Fruit fly (Drosophila melanogaster) whole organism, embryonic: ENCODE measurements around the gene CG2617.
A peak's percentile ranks its signal among the peaks of the same experiment; 100 is the strongest.

ENCODE experiments used
- Atf-2 ChIP-seq: fragments of 200-800 bp; sonication (Bioruptor generic); optimal IDR thresholded peaks from 2 replicates; lab custom pipeline; 2016; ENCODE audit warnings: missing biosample characterization, missing genetic modification characterization
- BEAF-32 ChIP-seq: fragments of 200-800 bp; sonication (Bioruptor generic); optimal IDR thresholded peaks from 3 replicates; lab custom pipeline; 2017; ENCODE audit warnings: missing biosample characterization, missing genetic modification characterization, mild to moderate bottlenecking, moderate library complexity, missing genetic modification reagents
- CG10267 ChIP-seq: fragments of 200-800 bp; sonication (Bioruptor generic); optimal IDR thresholded peaks from 2 replicates; lab custom pipeline; 2018; ENCODE audit warnings: missing biosample characterization, mild to moderate bottlenecking, missing genetic modification characterization, moderate library complexity
- CG10431 ChIP-seq: fragments of 200-800 bp; sonication (Bioruptor generic); optimal IDR thresholded peaks from 3 replicates; lab custom pipeline; 2018; ENCODE audit warnings: missing biosample characterization, mild to moderate bottlenecking, missing genetic modification characterization
- CG11398 ChIP-seq: fragments of 200-800 bp; sonication (Bioruptor generic); optimal IDR thresholded peaks from 2 replicates; lab custom pipeline; 2016; ENCODE audit warnings: missing biosample characterization, missing genetic modification characterization
- CG13287 ChIP-seq: fragments of 200-800 bp; sonication (Bioruptor generic); IDR thresholded peaks from 2 replicates; pipeline ENCODE4 v1.3.6; 2022; ENCODE audit warnings: missing biosample characterization, missing genetic modification characterization; ENCODE audit not compliant: partially characterized antibody
- CG1603 ChIP-seq: fragments of 200-800 bp; sonication (Bioruptor generic); optimal IDR thresholded peaks from 2 replicates; lab custom pipeline; 2019; ENCODE audit warnings: missing biosample characterization, mild to moderate bottlenecking, missing genetic modification characterization, moderate library complexity
- CG17186 ChIP-seq: fragments of 200-800 bp; sonication (Bioruptor generic); optimal IDR thresholded peaks from 3 replicates; lab custom pipeline; 2017; ENCODE audit warnings: missing biosample characterization, missing genetic modification reagents, missing genetic modification characterization
- CG17328 ChIP-seq: fragments of 200-800 bp; sonication (Bioruptor generic); IDR thresholded peaks from 2 replicates; pipeline ENCODE4 v1.3.6; 2022; ENCODE audit warnings: missing biosample characterization, missing genetic modification characterization
- CG2678 ChIP-seq: fragments of 200-800 bp; sonication (Bioruptor generic); optimal IDR thresholded peaks from 3 replicates; lab custom pipeline; 2019; ENCODE audit warnings: missing biosample characterization, mild to moderate bottlenecking, missing genetic modification characterization, moderate library complexity
- CG3838 ChIP-seq: fragments of 200-800 bp; sonication (Bioruptor generic); optimal IDR thresholded peaks from 3 replicates; lab custom pipeline; 2016; ENCODE audit warnings: missing biosample characterization, missing genetic modification characterization
- CG3995 ChIP-seq: fragments of 200-800 bp; sonication (Bioruptor generic); optimal IDR thresholded peaks from 3 replicates; lab custom pipeline; 2016; ENCODE audit warnings: missing biosample characterization, missing genetic modification characterization
- CG4424 ChIP-seq: fragments of 200-800 bp; sonication (Bioruptor generic); optimal IDR thresholded peaks from 3 replicates; lab custom pipeline; 2016; ENCODE audit warnings: missing biosample characterization, missing genetic modification characterization
- CG4707 ChIP-seq: fragments of 200-800 bp; sonication (Bioruptor generic); optimal IDR thresholded peaks from 2 replicates; lab custom pipeline; 2018; ENCODE audit warnings: missing biosample characterization, mild to moderate bottlenecking, missing genetic modification characterization, moderate library complexity
- CG6791 ChIP-seq: fragments of 200-800 bp; sonication (Bioruptor generic); IDR thresholded peaks from 3 replicates; pipeline ENCODE4 v1.3.6; 2022; ENCODE audit warnings: missing biosample characterization, missing genetic modification characterization; ENCODE audit not compliant: partially characterized antibody
- CG6813 ChIP-seq: fragments of 200-800 bp; sonication (Bioruptor generic); optimal IDR thresholded peaks from 2 replicates; lab custom pipeline; 2017; ENCODE audit warnings: missing biosample characterization, missing genetic modification characterization, mild to moderate bottlenecking, moderate library complexity, missing genetic modification reagents
- CG7963 ChIP-seq: fragments of 200-800 bp; sonication (Bioruptor generic); IDR thresholded peaks from 3 replicates; pipeline ENCODE4 v1.3.6; 2022; ENCODE audit warnings: missing biosample characterization, missing genetic modification characterization; ENCODE audit not compliant: partially characterized antibody
- CG8089 ChIP-seq: fragments of 200-800 bp; sonication (Bioruptor generic); optimal IDR thresholded peaks from 3 replicates; lab custom pipeline; 2016; ENCODE audit warnings: missing biosample characterization, missing genetic modification characterization
- CG8290 ChIP-seq, 3 experiments: fragments of 200-800 bp; sonication (Bioruptor generic); optimal IDR thresholded peaks; 2 replicates each; lab custom pipeline; 2016 to 2019; ENCODE audit warnings: missing biosample characterization in 3 of 3, missing genetic modification characterization in 3 of 3, mild to moderate bottlenecking in 2 of 3, moderate library complexity in 1 of 3
- CG8924 ChIP-seq: fragments of 200-800 bp; optimal IDR thresholded peaks from 3 replicates; lab custom pipeline; 2019; ENCODE audit warnings: missing biosample characterization, mild to moderate bottlenecking, missing genetic modification characterization, moderate library complexity
- CG9437 ChIP-seq: fragments of 200-800 bp; sonication (Bioruptor generic); optimal IDR thresholded peaks from 2 replicates; lab custom pipeline; 2018; ENCODE audit warnings: missing biosample characterization, mild to moderate bottlenecking, missing genetic modification characterization
- CG9727 ChIP-seq: fragments of 200-800 bp; sonication (Bioruptor generic); optimal IDR thresholded peaks from 3 replicates; lab custom pipeline; 2017; ENCODE audit warnings: missing biosample characterization, mild to moderate bottlenecking, missing genetic modification characterization
- CoRest ChIP-seq: fragments of 200-800 bp; sonication (Bioruptor generic); optimal IDR thresholded peaks from 3 replicates; lab custom pipeline; 2018; ENCODE audit warnings: missing biosample characterization, mild to moderate bottlenecking, missing genetic modification characterization, moderate library complexity
- Dll ChIP-seq: fragments of 200-800 bp; sonication (Bioruptor generic); IDR thresholded peaks from 4 replicates; pipeline ENCODE4 v1.3.6; 2022; ENCODE audit warnings: missing biosample characterization, missing genetic modification characterization; ENCODE audit not compliant: partially characterized antibody
- E2f1 ChIP-seq: fragments of 200-800 bp; sonication (Bioruptor generic); IDR thresholded peaks from 2 replicates; pipeline ENCODE4 v1.3.6; 2022; ENCODE audit warnings: missing biosample characterization, missing genetic modification characterization
- Ets65A ChIP-seq: fragments of 200-800 bp; sonication (Bioruptor generic); peaks from one replicate; lab custom pipeline; 2016; ENCODE audit warnings: missing biosample characterization, missing genetic modification characterization
- Ets97D ChIP-seq: fragments of 200-800 bp; sonication (Bioruptor generic); optimal IDR thresholded peaks from 3 replicates; lab custom pipeline; 2016; ENCODE audit warnings: missing biosample characterization, missing genetic modification characterization
- MESR4 ChIP-seq: fragments of 200-800 bp; sonication (Bioruptor generic); optimal IDR thresholded peaks from 2 replicates; lab custom pipeline; 2018; ENCODE audit warnings: missing biosample characterization, mild to moderate bottlenecking, missing genetic modification characterization, moderate library complexity
- Max ChIP-seq: fragments of 200-800 bp; sonication (Bioruptor generic); optimal IDR thresholded peaks from 2 replicates; lab custom pipeline; 2016; ENCODE audit warnings: missing biosample characterization, mild to moderate bottlenecking, missing genetic modification characterization
- Med ChIP-seq: fragments of 200-800 bp; sonication (Bioruptor generic); peaks from one replicate; lab custom pipeline; 2016; ENCODE audit warnings: missing biosample characterization, missing genetic modification characterization, mild to moderate bottlenecking, inconsistent platforms, moderate library complexity
- Mrtf ChIP-seq: fragments of 200-800 bp; sonication (Bioruptor generic); IDR thresholded peaks from 3 replicates; pipeline ENCODE4 v1.3.6; 2022; ENCODE audit warnings: missing biosample characterization, missing genetic modification characterization
- Nf-YB ChIP-seq: fragments of 200-800 bp; sonication (Bioruptor generic); optimal IDR thresholded peaks from 3 replicates; lab custom pipeline; 2019; ENCODE audit warnings: missing biosample characterization, mild to moderate bottlenecking, missing genetic modification characterization, moderate library complexity
- Stat92E ChIP-seq, 3 experiments: fragments of >200 bp in 2 of 3; fragments of 200-800 bp in 1 of 3; sonication (Bioruptor generic) in 1 of 3; optimal IDR thresholded peaks; 2 replicates each; lab custom pipeline; 2017 to 2019; ENCODE audit warnings: missing biosample characterization in 3 of 3, missing genetic modification characterization in 3 of 3, mild to moderate bottlenecking in 1 of 3, moderate library complexity in 1 of 3
- TFAM ChIP-seq: fragments of 200-800 bp; sonication (Bioruptor generic); optimal IDR thresholded peaks from 2 replicates; lab custom pipeline; 2017; ENCODE audit warnings: missing biosample characterization, missing genetic modification characterization, inconsistent platforms
- Trl ChIP-seq, 3 experiments: fragments of >200 bp in 2 of 3; fragments of 200-800 bp in 1 of 3; sonication (Bioruptor generic) in 1 of 3; optimal IDR thresholded peaks; 2 replicates in 1 of 3; 3 replicates in 2 of 3; lab custom pipeline; 2016 to 2017; ENCODE audit warnings: missing biosample characterization in 1 of 3, missing genetic modification characterization in 1 of 3
- bcd ChIP-seq: fragments of 200-800 bp; sonication (Bioruptor generic); optimal IDR thresholded peaks from 2 replicates; lab custom pipeline; 2017; ENCODE audit warnings: missing biosample characterization, mild to moderate bottlenecking, missing genetic modification characterization
- crp ChIP-seq, 2 experiments: fragments of 200-800 bp; sonication (Bioruptor generic); optimal IDR thresholded peaks; 2 replicates in 1 of 2; 3 replicates in 1 of 2; lab custom pipeline; 2017; ENCODE audit warnings: missing biosample characterization in 2 of 2, missing genetic modification characterization in 2 of 2, mild to moderate bottlenecking in 1 of 2, moderate library complexity in 1 of 2
- kah ChIP-seq: fragments of 200-800 bp; sonication (Bioruptor generic); optimal IDR thresholded peaks from 2 replicates; lab custom pipeline; 2018; ENCODE audit warnings: missing biosample characterization, mild to moderate bottlenecking, missing genetic modification characterization
- ken ChIP-seq: fragments of 200-800 bp; sonication (Bioruptor generic); IDR thresholded peaks from 3 replicates; pipeline ENCODE4 v1.3.6; 2022; ENCODE audit warnings: missing biosample characterization, missing genetic modification characterization
- mld ChIP-seq: fragments of 200-800 bp; sonication (Bioruptor generic); IDR thresholded peaks from 3 replicates; pipeline ENCODE4 v1.3.6; 2022; ENCODE audit warnings: missing biosample characterization, missing genetic modification characterization; ENCODE audit not compliant: partially characterized antibody
- nmo ChIP-seq: fragments of 200-800 bp; sonication (Bioruptor generic); optimal IDR thresholded peaks from 2 replicates; lab custom pipeline; 2018; ENCODE audit warnings: missing biosample characterization, mild to moderate bottlenecking, missing genetic modification characterization, moderate library complexity
- phol ChIP-seq: fragments of 200-800 bp; sonication (Bioruptor generic); optimal IDR thresholded peaks from 3 replicates; lab custom pipeline; 2018; ENCODE audit warnings: missing biosample characterization, mild to moderate bottlenecking, missing genetic modification characterization, moderate library complexity
- pros ChIP-seq: fragments of 200-800 bp; sonication (Bioruptor generic); optimal IDR thresholded peaks from 3 replicates; lab custom pipeline; 2019; ENCODE audit warnings: missing biosample characterization, mild to moderate bottlenecking, missing genetic modification characterization, moderate library complexity
- pzg ChIP-seq: fragments of 200-800 bp; sonication (Bioruptor generic); optimal IDR thresholded peaks from 3 replicates; lab custom pipeline; 2018; ENCODE audit warnings: missing biosample characterization, mild to moderate bottlenecking, missing genetic modification characterization, moderate library complexity
- sr ChIP-seq: fragments of 200-800 bp; sonication (Bioruptor generic); IDR thresholded peaks from 3 replicates; pipeline ENCODE4 v1.3.6; 2022; ENCODE audit warnings: missing biosample characterization, missing genetic modification characterization
- tin ChIP-seq: fragments of 200-800 bp; sonication (Bioruptor generic); optimal IDR thresholded peaks from 3 replicates; lab custom pipeline; 2016; ENCODE audit warnings: missing biosample characterization, missing genetic modification characterization
- zen2 ChIP-seq: fragments of 200-800 bp; sonication (Bioruptor generic); IDR thresholded peaks from 3 replicates; pipeline ENCODE4 v1.3.6; 2022; ENCODE audit warnings: missing biosample characterization, missing genetic modification characterization; ENCODE audit not compliant: partially characterized antibody

Gene CG2617

DNA sequence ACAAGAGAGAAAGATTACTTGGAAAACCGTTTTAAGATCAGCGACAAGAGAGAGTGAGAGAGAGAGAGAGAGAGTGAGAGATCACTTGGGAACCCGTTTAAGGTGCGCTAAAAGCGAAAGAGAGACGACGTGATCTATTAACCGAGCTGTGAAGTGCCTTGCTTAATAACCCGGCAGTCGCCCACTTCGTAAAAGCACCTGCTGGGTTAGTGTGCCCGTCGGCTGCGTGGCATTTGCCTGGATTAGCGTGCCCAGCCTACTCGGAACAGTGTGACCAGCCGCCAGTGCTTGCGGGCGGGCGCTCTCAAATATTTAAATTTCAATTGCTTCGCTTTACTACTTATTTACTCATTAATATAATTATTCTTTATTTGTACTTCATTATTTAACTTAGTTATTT, 43.8 kb upstream of the CG2617 start (continued):
- no peak for TF ChIP-seq CG9437 (GFP tag; lab: Kevin White, UChicago)
- TF ChIP-seq Med (GFP tag; lab: Kevin White, UChicago): peak; percentile 79
- no peak for TF ChIP-seq CG6813
- peak; percentile 41; the same call in 1 of the 3 replicates for TF ChIP-seq CG7963
- TF ChIP-seq CG11398: no peak
- TF ChIP-seq MESR4 (GFP tag; lab: Kevin White, UChicago): peak; percentile 20
- peak; percentile 66 for TF ChIP-seq Ets97D (GFP tag; lab: Kevin White, UChicago)
- TF ChIP-seq CG13287 (GFP tag; lab: Robert Waterston, UW): peak; percentile 52; the same call in 1 of the 2 replicates
- TF ChIP-seq CG1603 (tag; lab: Kevin White, UChicago): peak; percentile 66
- no peak for TF ChIP-seq CG2678 (tag; lab: Kevin White, UChicago)
- TF ChIP-seq CG8924 (tag; lab: Kevin White, UChicago): no peak
- no peak for TF ChIP-seq TFAM (GFP tag; lab: Kevin White, UChicago)
- TF ChIP-seq Stat92E (GFP tag; optimal IDR thresholded peaks at IDR 0.05; lab: Kevin White, UChicago): peak in 1 of 3 experiments; percentile 36
- TF ChIP-seq Atf-2 (GFP tag; lab: Kevin White, UChicago): no peak
- no peak for TF ChIP-seq CG10431 (GFP tag; lab: Kevin White, UChicago)
- TF ChIP-seq nmo (GFP tag; lab: Kevin White, UChicago): peak; percentile 35
- TF ChIP-seq tin: no peak
- TF ChIP-seq CG9727 (GFP tag; lab: Kevin White, UChicago): peak; percentile 20
- peak; percentile 8 for TF ChIP-seq Max (GFP tag; lab: Kevin White, UChicago)
- TF ChIP-seq sr (GFP tag; lab: Robert Waterston, UW): peak; percentile 91
- peak; percentile 29 for TF ChIP-seq BEAF-32 (GFP tag; lab: Kevin White, UChicago)
- TF ChIP-seq CG17186: peak; percentile 25
- TF ChIP-seq CG4707 (GFP tag; lab: Kevin White, UChicago): no peak
- TF ChIP-seq CG8290 (GFP tag; optimal IDR thresholded peaks at IDR 0.05; lab: Kevin White, UChicago): peak; percentile 30
- peak in 1 of 2 experiments; percentile 55 for TF ChIP-seq CG8290 (tag; optimal IDR thresholded peaks at IDR 0.05; lab: Kevin White, UChicago)
- no peak for TF ChIP-seq CG8089 (GFP tag; lab: Kevin White, UChicago)
- peak; percentile 48; the same call in 2 of the 3 replicates for TF ChIP-seq CG6791 (GFP tag; lab: Robert Waterston, UW)
- TF ChIP-seq Trl (optimal IDR thresholded peaks at IDR 0.05; lab: Kevin White, UChicago): peak; percentile 78 to 82
- TF ChIP-seq Trl (GFP tag; optimal IDR thresholded peaks at IDR 0.05; lab: Kevin White, UChicago): no peak
- peak; percentile 44; the same call in 1 of the 3 replicates for TF ChIP-seq mld (GFP tag; lab: Robert Waterston, UW)
- TF ChIP-seq CG10267 (tag; lab: Kevin White, UChicago): peak; percentile 23
- TF ChIP-seq CG3838: no peak
- peak; percentile 72 for TF ChIP-seq Ets65A (GFP tag; lab: Kevin White, UChicago)
- 0 out of 4 replicates have a peak, but pooled peaks have one; percentile 38 for TF ChIP-seq Dll (GFP tag; lab: Robert Waterston, UW)
- peak; percentile 43; the same call in 2 of the 3 replicates for TF ChIP-seq ken (GFP tag; lab: Robert Waterston, UW)
- TF ChIP-seq E2f1 (GFP tag; lab: Robert Waterston, UW): no peak
- peak; percentile 54 for TF ChIP-seq CoRest (tag; lab: Kevin White, UChicago)
- TF ChIP-seq CG4424: no peak
- no peak for TF ChIP-seq Mrtf (GFP tag; lab: Robert Waterston, UW)
- peak; percentile 24 for TF ChIP-seq pros
- peak; percentile 65 for TF ChIP-seq CG3995 (GFP tag; lab: Kevin White, UChicago)
- peak; percentile 20 for TF ChIP-seq phol
- TF ChIP-seq pzg (GFP tag; lab: Kevin White, UChicago): peak; percentile 85
- TF ChIP-seq CG17328: no peak
- peak; percentile 16 for TF ChIP-seq bcd (GFP tag; lab: Kevin White, UChicago)
- no peak for TF ChIP-seq Nf-YB
- TF ChIP-seq zen2: no peak
- TF ChIP-seq crp (GFP tag; optimal IDR thresholded peaks at IDR 0.05; lab: Kevin White, UChicago): peak in 1 of 2 experiments; percentile 52
- TF ChIP-seq kah: peak; percentile 14
